Fruit fly (Drosophila melanogaster) whole organism, embryonic: ENCODE measurements around the gene Sfp33A2.

ENCODE experiments used
- Antp ChIP-seq: fragments of 200-800 bp; sonication (Bioruptor generic); optimal IDR thresholded peaks from 3 replicates; lab custom pipeline; 2016; ENCODE audit warnings: missing biosample characterization, missing genetic modification characterization
- BtbVII ChIP-seq: fragments of 200-800 bp; sonication (Bioruptor generic); optimal IDR thresholded peaks from 3 replicates; lab custom pipeline; 2017; ENCODE audit warnings: missing biosample characterization, mild to moderate bottlenecking, missing genetic modification characterization
- CG11247 ChIP-seq: fragments of 200-800 bp; sonication (Bioruptor generic); IDR thresholded peaks from 2 replicates; pipeline ENCODE4 v1.3.6; 2022; ENCODE audit warnings: missing biosample characterization, missing genetic modification characterization
- CG12155 ChIP-seq: fragments of 200-800 bp; sonication (Bioruptor generic); optimal IDR thresholded peaks from 3 replicates; lab custom pipeline; 2016; ENCODE audit warnings: missing biosample characterization, missing genetic modification characterization
- CG14014 ChIP-seq: fragments of 200-800 bp; sonication (Bioruptor generic); IDR thresholded peaks from 2 replicates; pipeline ENCODE4 v1.3.6; 2022; ENCODE audit warnings: missing biosample characterization, missing genetic modification characterization
- CG14710 ChIP-seq: fragments of 200-800 bp; sonication (Bioruptor generic); optimal IDR thresholded peaks from 3 replicates; lab custom pipeline; 2019; ENCODE audit warnings: missing biosample characterization, mild to moderate bottlenecking, missing genetic modification characterization, moderate library complexity
- CG1602 ChIP-seq: fragments of 200-800 bp; sonication (Bioruptor generic); optimal IDR thresholded peaks from 3 replicates; lab custom pipeline; 2016; ENCODE audit warnings: missing biosample characterization, missing genetic modification characterization
- CG16815 ChIP-seq: fragments of 200-800 bp; sonication (Bioruptor generic); optimal IDR thresholded peaks from 3 replicates; lab custom pipeline; 2017; ENCODE audit warnings: missing biosample characterization, mild to moderate bottlenecking, missing genetic modification characterization
- CG17359 ChIP-seq: fragments of 200-800 bp; sonication (Bioruptor generic); optimal IDR thresholded peaks from 3 replicates; lab custom pipeline; 2018; ENCODE audit warnings: missing biosample characterization, mild to moderate bottlenecking, missing genetic modification characterization, moderate library complexity
- CG2202 ChIP-seq: fragments of 200-800 bp; sonication (Bioruptor generic); optimal IDR thresholded peaks from 2 replicates; lab custom pipeline; 2018; ENCODE audit warnings: missing biosample characterization, mild to moderate bottlenecking, missing genetic modification characterization
- CG30020 ChIP-seq: fragments of 200-800 bp; optimal IDR thresholded peaks from 2 replicates; lab custom pipeline; 2019; ENCODE audit warnings: missing biosample characterization, mild to moderate bottlenecking, missing genetic modification characterization, moderate library complexity
- CG32532 ChIP-seq: fragments of 200-800 bp; sonication (Bioruptor generic); IDR thresholded peaks from 2 replicates; pipeline ENCODE4 v1.3.6; 2022; ENCODE audit warnings: missing biosample characterization, missing genetic modification characterization
- CG32772 ChIP-seq: fragments of 200-800 bp; sonication (Bioruptor generic); IDR thresholded peaks from 2 replicates; pipeline ENCODE4 v1.3.6; 2022; ENCODE audit warnings: missing biosample characterization, missing genetic modification characterization
- CG4282 ChIP-seq: fragments of 200-800 bp; sonication (Bioruptor generic); optimal IDR thresholded peaks from 2 replicates; lab custom pipeline; 2016; ENCODE audit warnings: missing biosample characterization, missing genetic modification characterization
- CG4424 ChIP-seq: fragments of 200-800 bp; sonication (Bioruptor generic); optimal IDR thresholded peaks from 3 replicates; lab custom pipeline; 2016; ENCODE audit warnings: missing biosample characterization, missing genetic modification characterization
- CG6272 ChIP-seq: fragments of 200-800 bp; sonication (Bioruptor generic); IDR thresholded peaks from 2 replicates; pipeline ENCODE4 v1.3.6; 2022; ENCODE audit warnings: missing biosample characterization, missing genetic modification characterization
- CG7745 ChIP-seq: fragments of 200-800 bp; sonication (Bioruptor generic); optimal IDR thresholded peaks from 2 replicates; lab custom pipeline; 2018; ENCODE audit warnings: missing biosample characterization, mild to moderate bottlenecking, missing genetic modification characterization, moderate library complexity
- CG8359 ChIP-seq: fragments of 200-800 bp; sonication (Bioruptor generic); optimal IDR thresholded peaks from 2 replicates; lab custom pipeline; 2017; ENCODE audit warnings: missing biosample characterization, mild to moderate bottlenecking, missing genetic modification characterization, borderline replicate concordance
- CG9876 ChIP-seq: fragments of 200-800 bp; sonication (Bioruptor generic); optimal IDR thresholded peaks from 2 replicates; lab custom pipeline; 2016; ENCODE audit warnings: missing biosample characterization, missing genetic modification characterization
- CG9932 ChIP-seq: fragments of 200-800 bp; sonication (Bioruptor generic); IDR thresholded peaks from 2 replicates; pipeline ENCODE4 v1.3.6; 2022; ENCODE audit warnings: missing biosample characterization, missing genetic modification characterization
- Dbx ChIP-seq: fragments of 200-800 bp; sonication (Bioruptor generic); IDR thresholded peaks from 3 replicates; pipeline ENCODE4 v1.3.6; 2022; ENCODE audit warnings: missing biosample characterization, missing genetic modification characterization
- Dip3 ChIP-seq: fragments of 200-800 bp; sonication (Bioruptor generic); optimal IDR thresholded peaks from 3 replicates; lab custom pipeline; 2016; ENCODE audit warnings: missing biosample characterization, missing genetic modification characterization
- Gug ChIP-seq: fragments of 200-800 bp; sonication (Bioruptor generic); IDR thresholded peaks from 4 replicates; pipeline ENCODE4 v1.3.6; 2022; ENCODE audit warnings: missing biosample characterization, missing genetic modification characterization
- HLH54F ChIP-seq: fragments of 200-800 bp; sonication (Bioruptor generic); optimal IDR thresholded peaks from 3 replicates; lab custom pipeline; 2016; ENCODE audit warnings: missing biosample characterization, missing genetic modification characterization
- Hmx ChIP-seq: fragments of 200-800 bp; sonication (Bioruptor generic); optimal IDR thresholded peaks from 2 replicates; lab custom pipeline; 2016; ENCODE audit warnings: missing biosample characterization, missing genetic modification characterization
- ab ChIP-seq: fragments of 200-800 bp; sonication (Bioruptor generic); optimal IDR thresholded peaks from 2 replicates; lab custom pipeline; 2016; ENCODE audit warnings: missing biosample characterization, missing genetic modification characterization
- az2 ChIP-seq: fragments of 200-800 bp; sonication (Bioruptor generic); optimal IDR thresholded peaks from 3 replicates; lab custom pipeline; 2016; ENCODE audit warnings: missing biosample characterization, missing genetic modification characterization
- br ChIP-seq: fragments of >200 bp; optimal IDR thresholded peaks from 2 replicates; lab custom pipeline; 2017
- crol ChIP-seq: fragments of 200-800 bp; sonication (Bioruptor generic); IDR thresholded peaks from 2 replicates; pipeline ENCODE4 v1.3.6; 2022; ENCODE audit warnings: missing biosample characterization, missing genetic modification characterization
- emc ChIP-seq: fragments of 200-800 bp; sonication (Bioruptor generic); optimal IDR thresholded peaks from 2 replicates; lab custom pipeline; 2016; ENCODE audit warnings: missing biosample characterization, missing genetic modification characterization
- fru ChIP-seq: fragments of >200 bp; optimal IDR thresholded peaks from 2 replicates; lab custom pipeline; 2017
- kni ChIP-seq: fragments of 200-800 bp; sonication (Bioruptor generic); optimal IDR thresholded peaks from 3 replicates; lab custom pipeline; 2017; ENCODE audit warnings: mild to moderate bottlenecking, missing biosample characterization, missing genetic modification reagents, missing genetic modification characterization
- p53 ChIP-seq: fragments of 200-800 bp; sonication (Bioruptor generic); optimal IDR thresholded peaks from 2 replicates; lab custom pipeline; 2016; ENCODE audit warnings: missing biosample characterization, missing genetic modification characterization
- pb ChIP-seq: fragments of 200-800 bp; sonication (Bioruptor generic); optimal IDR thresholded peaks from 3 replicates; lab custom pipeline; 2016; ENCODE audit warnings: missing biosample characterization, missing genetic modification characterization
- phol ChIP-seq: fragments of 200-800 bp; sonication (Bioruptor generic); optimal IDR thresholded peaks from 3 replicates; lab custom pipeline; 2018; ENCODE audit warnings: missing biosample characterization, mild to moderate bottlenecking, missing genetic modification characterization, moderate library complexity
- pnt ChIP-seq: fragments of 200-800 bp; sonication (Bioruptor generic); optimal IDR thresholded peaks from 3 replicates; lab custom pipeline; 2016; ENCODE audit warnings: missing biosample characterization, missing genetic modification characterization
- ranshi ChIP-seq: fragments of 200-800 bp; sonication (Bioruptor generic); IDR thresholded peaks from 2 replicates; pipeline ENCODE4 v1.3.6; 2022; ENCODE audit warnings: missing biosample characterization, missing genetic modification characterization
- scrt ChIP-seq: fragments of 200-800 bp; sonication (Bioruptor generic); optimal IDR thresholded peaks from 2 replicates; lab custom pipeline; 2018; ENCODE audit warnings: missing biosample characterization, mild to moderate bottlenecking, missing genetic modification characterization, moderate library complexity
- tin ChIP-seq: fragments of 200-800 bp; sonication (Bioruptor generic); optimal IDR thresholded peaks from 3 replicates; lab custom pipeline; 2016; ENCODE audit warnings: missing biosample characterization, missing genetic modification characterization
- zen2 ChIP-seq: fragments of 200-800 bp; sonication (Bioruptor generic); IDR thresholded peaks from 3 replicates; pipeline ENCODE4 v1.3.6; 2022; ENCODE audit warnings: missing biosample characterization, missing genetic modification characterization; ENCODE audit not compliant: partially characterized antibody
- zfh1 ChIP-seq: fragments of 200-800 bp; sonication (Bioruptor generic); IDR thresholded peaks from 3 replicates; pipeline ENCODE4 v1.3.6; 2022; ENCODE audit warnings: missing biosample characterization, missing genetic modification characterization

The Sfp33A2 gene

DNA sequence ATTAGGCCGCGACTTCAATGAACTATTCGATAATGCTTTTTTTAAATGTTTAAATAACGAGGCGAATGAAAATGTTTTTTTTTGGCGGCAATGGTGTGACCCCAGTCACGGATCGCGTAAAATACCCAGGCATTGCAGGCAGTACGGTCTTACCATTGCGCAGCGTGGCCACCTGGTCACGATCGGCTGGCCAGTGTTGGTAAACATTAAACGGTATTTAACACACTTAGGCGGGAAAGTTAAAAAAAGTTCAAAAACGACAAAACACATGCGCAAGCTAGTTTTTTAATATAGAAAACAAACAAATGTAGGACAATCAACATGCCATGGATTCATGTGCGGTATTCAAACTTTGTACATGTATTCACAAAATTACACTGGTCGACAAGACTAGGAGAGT is 8.2 kb upstream of the Sfp33A2 start, which contains the start of gene esc (continued):
- TF ChIP-seq CG1602 (GFP tag; lab: Kevin White, UChicago) (peak; percentile 37), br (lab: Kevin White, UChicago) (no peak), tin (peak; percentile 30), zfh1 (GFP tag; lab: Robert Waterston, UW) (peak; percentile 39; the same call in 1 of the 3 replicates), pb (peak; percentile 5), CG4424 (GFP tag; lab: Kevin White, UChicago) (no peak), phol (tag; lab: Kevin White, UChicago) (peak; percentile 49), p53 (GFP tag; lab: Kevin White, UChicago) (peak; percentile 10), emc (GFP tag; lab: Kevin White, UChicago) (peak; percentile 3), HLH54F (peak; percentile 52), CG12155 (GFP tag; lab: Kevin White, UChicago) (peak; percentile 41), CG7745 (no peak)

DNA sequence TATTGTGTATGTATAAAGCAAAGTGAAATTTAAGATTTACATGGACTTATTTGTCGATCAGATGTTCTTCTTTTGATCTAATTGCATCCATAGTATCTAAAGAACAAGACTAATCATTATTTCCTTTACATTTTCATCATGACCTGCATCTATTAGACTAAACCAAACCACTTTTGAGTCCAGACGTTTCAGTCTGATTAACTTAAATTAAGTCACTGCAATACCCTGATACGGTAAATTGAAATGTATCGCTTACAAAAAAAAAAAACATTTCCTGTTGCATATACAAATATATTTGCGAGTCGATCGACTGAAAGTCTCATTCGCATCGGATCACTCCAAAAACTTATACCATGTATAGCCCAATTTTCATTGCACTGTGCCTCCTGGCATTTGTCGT is 3.7 kb upstream of the Sfp33A2 start, which contains the start of gene CG45011:
Gene CG45011 (plus strand): TSS at position 301 of the 400 bp plus-strand sequence.
- TF ChIP-seq CG14710 (tag; lab: Kevin White, UChicago) = no peak
- no peak for TF ChIP-seq pnt
- TF ChIP-seq CG8359 (GFP tag; lab: Kevin White, UChicago) = no peak
- TF ChIP-seq CG14014 = no peak
- no peak for TF ChIP-seq CG16815 (GFP tag; lab: Kevin White, UChicago)
- no peak for TF ChIP-seq CG6272 (GFP tag; lab: Robert Waterston, UW)
- no peak for TF ChIP-seq CG32772 (GFP tag; lab: Robert Waterston, UW)
- no peak for TF ChIP-seq CG9876 (GFP tag; lab: Kevin White, UChicago)
- no peak for TF ChIP-seq CG32532
- no peak for TF ChIP-seq emc (GFP tag; lab: Kevin White, UChicago)
- no peak for TF ChIP-seq az2 (GFP tag; lab: Kevin White, UChicago)
- TF ChIP-seq CG2202 (tag; lab: Kevin White, UChicago) = no peak
- TF ChIP-seq CG30020 (tag; lab: Kevin White, UChicago) = no peak
- TF ChIP-seq scrt (GFP tag; lab: Kevin White, UChicago) = no peak
- TF ChIP-seq CG17359 = no peak
- no peak for TF ChIP-seq Hmx
- no peak for TF ChIP-seq kni
- no peak for TF ChIP-seq Dip3
- TF ChIP-seq Antp (GFP tag; lab: Kevin White, UChicago) = no peak

DNA sequence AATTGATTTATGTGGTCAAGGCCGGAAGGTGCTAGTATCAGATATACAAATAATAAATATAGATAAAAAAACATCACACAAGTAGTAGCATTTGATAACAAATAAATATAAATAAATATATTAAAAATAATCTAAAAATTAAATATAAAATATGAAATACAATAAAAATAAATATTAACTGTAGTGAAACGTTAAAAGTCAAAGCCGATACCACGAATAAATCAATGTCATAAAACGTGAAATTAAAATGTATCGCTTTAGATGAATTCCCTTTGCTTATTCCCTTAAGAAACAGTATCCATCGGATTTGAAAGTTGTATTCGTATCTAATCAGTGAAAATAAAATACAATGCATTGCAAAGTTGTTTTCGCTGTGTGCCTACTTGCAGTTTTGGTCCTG is 3.2 kb upstream of the Sfp33A2 start, which contains the start of gene CG45012:
Gene CG45012 (plus strand): TSS at position 301 of the 400 bp plus-strand sequence.
- no peak for TF ChIP-seq ab (GFP tag; lab: Kevin White, UChicago)
- TF ChIP-seq phol (tag; lab: Kevin White, UChicago) = no peak
- no peak for TF ChIP-seq BtbVII (GFP tag; lab: Kevin White, UChicago)
- no peak for TF ChIP-seq CG4282 (GFP tag; lab: Kevin White, UChicago)
- TF ChIP-seq Gug = no peak
- TF ChIP-seq zfh1 (GFP tag; lab: Robert Waterston, UW) = no peak
- TF ChIP-seq CG9932 (GFP tag; lab: Robert Waterston, UW) = no peak
- no peak for TF ChIP-seq crol (GFP tag; lab: Robert Waterston, UW)
- no peak for TF ChIP-seq CG6272 (GFP tag; lab: Robert Waterston, UW)
- no peak for TF ChIP-seq zen2
- no peak for TF ChIP-seq Dbx (GFP tag; lab: Robert Waterston, UW)
- no peak for TF ChIP-seq CG11247
- no peak for TF ChIP-seq fru (lab: Kevin White, UChicago)
- TF ChIP-seq ranshi (GFP tag; lab: Robert Waterston, UW) = no peak
- TF ChIP-seq, all 482 proteins: peak for 0
